Fruit fly (Drosophila melanogaster): Measurements from ENCODE around the gene Nrg.

The Nrg gene

DNA sequence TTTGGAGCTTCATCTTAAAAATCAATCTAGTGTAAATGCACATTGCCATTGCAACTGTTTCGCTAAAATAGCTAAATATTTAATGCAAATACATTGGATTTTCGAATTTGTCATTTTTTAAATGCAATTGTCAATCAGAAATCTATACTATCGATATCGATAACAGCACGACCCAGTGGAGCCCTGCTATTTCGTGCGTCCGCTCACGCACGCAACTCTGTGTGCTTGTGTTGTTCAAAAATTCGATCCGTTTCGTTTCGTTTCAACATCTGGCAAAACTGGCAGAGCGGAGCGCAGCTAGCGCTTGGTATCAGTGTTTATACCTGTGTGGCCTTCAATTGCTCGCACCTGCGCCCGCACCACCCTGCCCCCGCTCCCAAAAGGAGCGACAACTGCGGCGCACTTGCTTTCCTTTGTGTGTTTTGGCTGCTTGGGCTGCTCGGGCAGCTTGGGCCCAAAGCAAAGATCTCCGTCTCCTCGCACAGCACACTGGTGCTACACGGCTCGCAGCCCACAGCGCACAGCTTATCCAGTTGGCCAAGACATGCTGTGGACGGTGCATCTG is 71.5 kb downstream of the Nrg start, which contains the start of gene CG12081 (continued):
- TF ChIP-seq CG11247 (GFP tag; IDR thresholded peaks at IDR 0.05) (no peak), Meics (GFP tag; optimal IDR thresholded peaks at IDR 0.05) (no peak), cg (GFP tag; optimal IDR thresholded peaks at IDR 0.05) (peak; percentile 33), CG31388 (GFP tag; optimal IDR thresholded peaks at IDR 0.05) (no peak), gce (GFP tag; IDR thresholded peaks at IDR 0.05) (no peak), grau (tag; optimal IDR thresholded peaks at IDR 0.05) (peak; percentile 31), row (GFP tag; IDR thresholded peaks at IDR 0.05) (peak; percentile 72), CG4617 (GFP tag; optimal IDR thresholded peaks at IDR 0.05; ENCODE audit: borderline replicate concordance) (peak; percentile 63), CG8290 (GFP tag; optimal IDR thresholded peaks at IDR 0.05) (peak; percentile 52), CG8290 (tag; optimal IDR thresholded peaks at IDR 0.05) (peak; percentile 18 to 78), p53 (GFP tag; optimal IDR thresholded peaks at IDR 0.05) (no peak), sens (GFP tag) (peak; percentile 84), NC2β (GFP tag; optimal IDR thresholded peaks at IDR 0.05) (no peak), CG32772 (GFP tag; IDR thresholded peaks at IDR 0.05) (no peak), CG17612 (GFP tag; IDR thresholded peaks at IDR 0.05) (no peak), Hmr (GFP tag; optimal IDR thresholded peaks at IDR 0.05) (peak; percentile 15), Sry-β (GFP tag; optimal IDR thresholded peaks at IDR 0.05) (peak; percentile 78), CG8765 (GFP tag; IDR thresholded peaks at IDR 0.05) (no peak), CG5245 (GFP tag; optimal IDR thresholded peaks at IDR 0.05) (no peak), knrl (GFP tag; IDR thresholded peaks at IDR 0.05; ENCODE audit: partially characterized antibody) (peak; percentile 86), sug (tag; optimal IDR thresholded peaks at IDR 0.05) (peak; percentile 37), CG17385 (GFP tag; optimal IDR thresholded peaks at IDR 0.05) (no peak), Trl (optimal IDR thresholded peaks at IDR 0.05) (no peak), Trl (GFP tag; optimal IDR thresholded peaks at IDR 0.05) (no peak), CG8281 (tag; optimal IDR thresholded peaks at IDR 0.05) (no peak), zen2 (GFP tag; IDR thresholded peaks at IDR 0.05; ENCODE audit: partially characterized antibody) (peak; percentile 84), CG17568 (GFP tag; optimal IDR thresholded peaks at IDR 0.05) (no peak), Ets97D (GFP tag; optimal IDR thresholded peaks at IDR 0.05) (peak; percentile 75), Eip74EF (GFP tag; optimal IDR thresholded peaks at IDR 0.05) (no peak), CG11723 (GFP tag; optimal IDR thresholded peaks at IDR 0.05) (no peak), NC2α (GFP tag; optimal IDR thresholded peaks at IDR 0.05) (no peak), Kr (GFP tag; optimal IDR thresholded peaks at IDR 0.05) (no peak), stwl (tag; optimal IDR thresholded peaks at IDR 0.05) (peak; percentile 91), pfk (GFP tag; optimal IDR thresholded peaks at IDR 0.05) (peak; percentile 96), vvl (GFP tag; IDR thresholded peaks at IDR 0.05) (0 out of 2 replicates have a peak, but pooled peaks have one; percentile 40), br (optimal IDR thresholded peaks at IDR 0.05) (no peak), Max (GFP tag; optimal IDR thresholded peaks at IDR 0.05) (no peak), CG10147 (GFP tag; optimal IDR thresholded peaks at IDR 0.05) (no peak), Spps (tag; optimal IDR thresholded peaks at IDR 0.05) (no peak), BEAF-32 (GFP tag; optimal IDR thresholded peaks at IDR 0.05) (peak; percentile 89), Doc3 (GFP tag; IDR thresholded peaks at IDR 0.05; ENCODE audit: partially characterized antibody) (peak; percentile 85), CG7372 (GFP tag; IDR thresholded peaks at IDR 0.05) (no peak), Blimp-1 (GFP tag; optimal IDR thresholded peaks at IDR 0.05) (no peak), Dref (GFP tag; IDR thresholded peaks at IDR 0.05) (peak; percentile 89), pzg (GFP tag; optimal IDR thresholded peaks at IDR 0.05) (peak; percentile 80), CG7928 (GFP tag; optimal IDR thresholded peaks at IDR 0.05) (peak; percentile 28), ash1 (GFP tag; optimal IDR thresholded peaks at IDR 0.05) (no peak), tna (GFP tag; IDR thresholded peaks at IDR 0.05; ENCODE audit: partially characterized antibody) (peak; percentile 91), CG16813 (GFP tag; IDR thresholded peaks at IDR 0.05; ENCODE audit: partially characterized antibody) (peak; percentile 90), Dek (tag; optimal IDR thresholded peaks at IDR 0.05) (peak; percentile 7), Hr39 (optimal IDR thresholded peaks at IDR 0.05) (no peak)
